Worm (Caenorhabditis elegans) whole organism, mixed stage, embryonic: ENCODE results near the gene F55G1.7.

Source experiments
- M03D4.4 ChIP-seq: sonication (generic microtip); optimal IDR thresholded peaks from 2 replicates; lab custom pipeline; 2017; ENCODE audit warnings: mild to moderate bottlenecking, missing genetic modification characterization, missing compliant biosample characterization
- blmp-1 ChIP-seq: fragments of 150-350 bp; optimal IDR thresholded peaks from 2 replicates; lab custom pipeline; 2014; ENCODE audit warnings: missing biosample characterization, missing genetic modification characterization
- ceh-83 ChIP-seq: fragments of 200-800 bp; sonication (Bioruptor generic); optimal IDR thresholded peaks from 2 replicates; lab custom pipeline; 2018; ENCODE audit warnings: mild to moderate bottlenecking, missing genetic modification characterization, missing compliant biosample characterization
- elt-1 ChIP-seq: sonication (generic microtip); optimal IDR thresholded peaks from 2 replicates; lab custom pipeline; 2017; ENCODE audit warnings: missing genetic modification characterization, mild to moderate bottlenecking, missing compliant biosample characterization, antibody characterized with exemption, moderate library complexity, borderline replicate concordance; ENCODE audit not compliant: insufficient read depth
- flh-1 ChIP-seq: fragments of 200-800 bp; sonication (Bioruptor generic); optimal IDR thresholded peaks from 2 replicates; lab custom pipeline; 2018; ENCODE audit warnings: mild to moderate bottlenecking, missing genetic modification characterization, moderate library complexity, missing compliant biosample characterization
- lsy-2 ChIP-seq: fragments of 150-350 bp; optimal IDR thresholded peaks from 2 replicates; lab custom pipeline; 2014; ENCODE audit warnings: missing biosample characterization, missing genetic modification characterization
- mep-1 ChIP-seq: fragments of 150-350 bp; optimal IDR thresholded peaks from 2 replicates; lab custom pipeline; 2017; ENCODE audit warnings: missing biosample characterization, missing genetic modification reagents, missing genetic modification characterization, inconsistent platforms
- nhr-237 ChIP-seq: fragments of 150-350 bp; optimal IDR thresholded peaks from 2 replicates; lab custom pipeline; 2014; ENCODE audit warnings: missing biosample characterization, missing genetic modification characterization
- pha-4 ChIP-seq: fragments of 150-350 bp; optimal IDR thresholded peaks from 2 replicates; lab custom pipeline; 2018; ENCODE audit warnings: missing biosample characterization, missing genetic modification reagents, missing genetic modification characterization
- snpc-4 ChIP-seq: fragments of 150-350 bp; optimal IDR thresholded peaks from 2 replicates; lab custom pipeline; 2014; ENCODE audit warnings: missing biosample characterization, missing genetic modification characterization
- sptf-1 ChIP-seq: sonication (generic microtip); optimal IDR thresholded peaks from 2 replicates; lab custom pipeline; 2017; ENCODE audit warnings: mild to moderate bottlenecking, missing genetic modification characterization, moderate library complexity, missing compliant biosample characterization
- unc-62 ChIP-seq: fragments of 150-350 bp; optimal IDR thresholded peaks from 2 replicates; lab custom pipeline; 2014; ENCODE audit warnings: missing biosample characterization, missing genetic modification reagents, missing genetic modification characterization
- ztf-11 ChIP-seq: fragments of 150-350 bp; optimal IDR thresholded peaks from 2 replicates; lab custom pipeline; 2014; ENCODE audit warnings: missing biosample characterization, missing genetic modification characterization

DNA sequence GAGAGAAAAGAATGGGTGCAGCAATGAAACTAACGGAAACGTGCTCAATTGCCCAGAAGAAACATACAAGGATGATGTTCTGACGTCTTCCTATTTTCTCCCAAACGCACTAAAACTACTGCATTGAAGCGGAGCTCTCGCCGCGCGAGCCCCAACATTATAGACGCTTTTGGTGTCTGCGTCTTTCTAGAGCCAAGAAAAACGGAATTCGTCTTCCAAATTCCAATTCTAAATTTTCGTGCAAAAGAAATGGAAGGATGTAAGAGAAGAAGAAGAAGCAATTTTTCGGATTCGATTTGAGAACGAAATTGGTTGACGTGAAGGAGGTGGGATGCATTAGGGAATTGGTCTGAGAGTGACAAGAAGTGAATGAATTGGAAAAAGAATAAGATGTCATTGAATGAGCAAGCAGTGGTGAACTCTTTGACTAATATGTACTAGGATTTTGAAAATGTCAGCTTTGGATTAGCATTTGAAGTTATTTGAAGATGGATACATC lies 15.9 kb downstream of the F55G1.7 start:
- TF ChIP-seq sptf-1 (tag; lab: Kevin White, UChicago) (no peak), ceh-83 (no peak), unc-62 (GFP tag; lab: Kevin White, UChicago) (no peak), snpc-4 (tag; lab: Kevin White, UChicago) (no peak), lsy-2 (no peak), elt-1 (no peak), blmp-1 (tag; lab: Kevin White, UChicago) (no peak), pha-4 (no peak), ztf-11 (no peak), M03D4.4 (tag; lab: Kevin White, UChicago) (no peak), flh-1 (GFP tag; lab: Kevin White, UChicago) (no peak), nhr-237 (tag; lab: Kevin White, UChicago) (no peak), mep-1 (no peak)
